5 fruit fly cellular contexts compared by ENCODE assay signal in the genomic region with DNA sequence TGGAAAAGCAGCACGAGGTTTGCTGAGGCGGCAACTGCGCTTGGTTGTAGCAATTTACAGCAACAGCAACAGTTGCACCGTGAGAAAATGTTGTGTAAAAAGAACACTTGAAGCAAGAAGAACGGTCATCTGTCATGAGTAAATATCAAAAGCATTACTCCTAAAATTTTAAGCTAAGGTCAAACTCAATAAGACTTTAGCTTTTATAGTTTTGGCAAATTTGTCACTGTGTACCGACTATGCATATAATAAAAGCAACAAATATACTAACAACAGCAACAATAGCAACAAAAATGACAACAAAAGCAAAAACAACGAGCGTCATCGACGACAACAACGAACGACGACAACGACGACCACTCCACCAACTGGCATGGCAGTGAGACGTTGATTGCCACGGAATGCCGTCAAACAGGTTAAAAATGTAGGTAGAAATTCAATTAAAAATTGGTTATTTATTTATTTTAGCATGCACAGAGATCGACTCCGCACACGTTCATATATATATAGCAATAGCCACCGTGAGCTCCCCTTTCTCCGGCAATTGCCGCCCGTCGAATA.
TF ChIP-seq lines count a peak whose summit lies in the region.

No protein-coding gene starts in this region.

TF ChIP-seq in whole organism, adult, 20 proteins besides CTCF, POLR2A, EP300 and RAD21 (continued from another document):
- TF ChIP-seq CG14711 (tag; optimal IDR thresholded peaks at IDR 0.05; lab: Kevin White, UChicago) (peak; percentile 42), CG12768 (GFP tag; optimal IDR thresholded peaks at IDR 0.05; lab: Kevin White, UChicago) (peak; percentile 57), cic (GFP tag; optimal IDR thresholded peaks at IDR 0.05; lab: Kevin White, UChicago) (no peak)

TF ChIP-seq in whole organism, embryonic, 481 proteins besides CTCF, POLR2A, EP300 and RAD21 (continued from another document and continues in another):
- peak; percentile 76 for TF ChIP-seq CG1024 (GFP tag; IDR thresholded peaks at IDR 0.05; lab: Robert Waterston, UW)
- peak; percentile 81 for TF ChIP-seq croc (GFP tag; conservative IDR thresholded peaks at IDR 0.05; lab: Robert Waterston, UW)
- peak; percentile 54; the same call in 1 of the 3 replicates for TF ChIP-seq CG2889 (GFP tag; IDR thresholded peaks at IDR 0.05; lab: Robert Waterston, UW)
- peak; percentile 63 for TF ChIP-seq kah (GFP tag; optimal IDR thresholded peaks at IDR 0.05; lab: Kevin White, UChicago)
- TF ChIP-seq Ravus (GFP tag; IDR thresholded peaks at IDR 0.05; lab: Robert Waterston, UW), result peak; percentile 31; the same call in 1 of the 2 replicates
- peak; percentile 57 for TF ChIP-seq CG10959 (GFP tag; IDR thresholded peaks at IDR 0.05; lab: Robert Waterston, UW)
- peak; percentile 79 for TF ChIP-seq CG33213 (GFP tag; optimal IDR thresholded peaks at IDR 0.05; lab: Kevin White, UChicago)
- TF ChIP-seq psq (GFP tag; optimal IDR thresholded peaks at IDR 0.05; lab: Kevin White, UChicago), result peak; percentile 21
- peak; percentile 29 for TF ChIP-seq Nf-YC (tag; optimal IDR thresholded peaks at IDR 0.05; lab: Kevin White, UChicago)
- TF ChIP-seq CG3847 (GFP tag; IDR thresholded peaks at IDR 0.05; lab: Robert Waterston, UW), result peak; percentile 73
- peak; percentile 77 for TF ChIP-seq CG10654 (GFP tag; optimal IDR thresholded peaks at IDR 0.05; lab: Kevin White, UChicago)
- TF ChIP-seq Scr (GFP tag; IDR thresholded peaks at IDR 0.05; lab: Robert Waterston, UW; ENCODE audit: partially characterized antibody), result no peak
- TF ChIP-seq CG14050 (GFP tag; IDR thresholded peaks at IDR 0.05; lab: Robert Waterston, UW), result peak; percentile 86
- peak; percentile 51 for TF ChIP-seq CG8290 (GFP tag; optimal IDR thresholded peaks at IDR 0.05; lab: Kevin White, UChicago)
- TF ChIP-seq CG8290 (tag; optimal IDR thresholded peaks at IDR 0.05; lab: Kevin White, UChicago), result peak in 1 of 2 experiments; percentile 85
- peak; percentile 38 for TF ChIP-seq CG12744 (GFP tag; optimal IDR thresholded peaks at IDR 0.05; lab: Kevin White, UChicago)
- peak; percentile 63 for TF ChIP-seq Deaf1 (tag; optimal IDR thresholded peaks at IDR 0.05; lab: Kevin White, UChicago)
- TF ChIP-seq CG6813 (GFP tag; optimal IDR thresholded peaks at IDR 0.05; lab: Kevin White, UChicago), result peak; percentile 49
- peak; percentile 83 for TF ChIP-seq oc (tag; optimal IDR thresholded peaks at IDR 0.05; lab: Kevin White, UChicago)
- no peak for TF ChIP-seq CG15696 (tag; optimal IDR thresholded peaks at IDR 0.05; lab: Kevin White, UChicago)
- TF ChIP-seq CG3726 (GFP tag; IDR thresholded peaks at IDR 0.05; lab: Robert Waterston, UW), result 0 out of 3 replicates have a peak, but pooled peaks have one; percentile 70
- TF ChIP-seq pzg (GFP tag; optimal IDR thresholded peaks at IDR 0.05; lab: Kevin White, UChicago), result no peak
- TF ChIP-seq CG18599 (GFP tag; optimal IDR thresholded peaks at IDR 0.05; lab: Kevin White, UChicago), result peak; percentile 60
- TF ChIP-seq CG4424 (GFP tag; optimal IDR thresholded peaks at IDR 0.05; lab: Kevin White, UChicago), result peak; percentile 72
- peak; percentile 89 for TF ChIP-seq CoRest (tag; optimal IDR thresholded peaks at IDR 0.05; lab: Kevin White, UChicago)
- peak; percentile 86 for TF ChIP-seq Abd-B (GFP tag; optimal IDR thresholded peaks at IDR 0.05; lab: Kevin White, UChicago)
- peak; percentile 76 for TF ChIP-seq maf-S (GFP tag; optimal IDR thresholded peaks at IDR 0.05; lab: Kevin White, UChicago)
- no peak for TF ChIP-seq vnd (GFP tag; IDR thresholded peaks at IDR 0.05; lab: Robert Waterston, UW; ENCODE audit: partially characterized antibody)
- no peak for TF ChIP-seq hth (optimal IDR thresholded peaks at IDR 0.05; lab: Kevin White, UChicago)

TF ChIP-seq in whole organism, prepupa, 60 proteins besides CTCF, POLR2A, EP300 and RAD21 (continued from another document and continues in another):
- TF ChIP-seq Sox15 (GFP tag; optimal IDR thresholded peaks at IDR 0.05; lab: Kevin White, UChicago) (peak; percentile 97), ss (GFP tag; optimal IDR thresholded peaks at IDR 0.05; lab: Kevin White, UChicago) (peak; percentile 98 to 99), topi (GFP tag; optimal IDR thresholded peaks at IDR 0.05; lab: Kevin White, UChicago) (peak; percentile 92), CG31627 (GFP tag; optimal IDR thresholded peaks at IDR 0.05; lab: Kevin White, UChicago) (peak; percentile 88), CG9139 (GFP tag; optimal IDR thresholded peaks at IDR 0.05; lab: Kevin White, UChicago) (peak; percentile 98), CG32006 (GFP tag; optimal IDR thresholded peaks at IDR 0.05; lab: Kevin White, UChicago) (peak; percentile 99), CG6792 (GFP tag; optimal IDR thresholded peaks at IDR 0.05; lab: Kevin White, UChicago) (peak; percentile 97), CG16779 (tag; optimal IDR thresholded peaks at IDR 0.05; lab: Kevin White, UChicago) (peak; percentile 95), CG6276 (GFP tag; optimal IDR thresholded peaks at IDR 0.05; lab: Kevin White, UChicago) (peak; percentile 97), svp (GFP tag; lab: Kevin White, UChicago) (peak; percentile 95), CG3032 (tag; optimal IDR thresholded peaks at IDR 0.05; lab: Kevin White, UChicago) (peak; percentile 99), Eip93F (GFP tag; optimal IDR thresholded peaks at IDR 0.05; lab: Kevin White, UChicago) (peak; percentile 57), CG1621 (tag; optimal IDR thresholded peaks at IDR 0.05; lab: Kevin White, UChicago) (peak; percentile 99), Sox102F (GFP tag; optimal IDR thresholded peaks at IDR 0.05; lab: Kevin White, UChicago) (peak; percentile 89), fd59A (GFP tag; optimal IDR thresholded peaks at IDR 0.05; lab: Kevin White, UChicago) (peak; percentile 99), Ets96B (tag; optimal IDR thresholded peaks at IDR 0.05; lab: Kevin White, UChicago) (peak; percentile 99), CG4318 (GFP tag; optimal IDR thresholded peaks at IDR 0.05; lab: Kevin White, UChicago) (peak; percentile 98), CG6854 (GFP tag; optimal IDR thresholded peaks at IDR 0.05; lab: Kevin White, UChicago) (peak; percentile 77), Eip78C (GFP tag; lab: Kevin White, UChicago) (peak; percentile 100), dac (GFP tag; optimal IDR thresholded peaks at IDR 0.05; lab: Kevin White, UChicago) (peak; percentile 98), CG34406 (GFP tag; optimal IDR thresholded peaks at IDR 0.05; lab: Kevin White, UChicago) (peak; percentile 95), Sox14 (GFP tag; optimal IDR thresholded peaks at IDR 0.05; lab: Kevin White, UChicago) (peak; percentile 99), Gug (GFP tag; IDR thresholded peaks at IDR 0.05; lab: Robert Waterston, UW) (peak; percentile 97), CG8119 (GFP tag; IDR thresholded peaks at IDR 0.05; lab: Robert Waterston, UW) (peak; percentile 98), spab (GFP tag; optimal IDR thresholded peaks at IDR 0.05; lab: Kevin White, UChicago) (peak; percentile 99), CG10669 (GFP tag; optimal IDR thresholded peaks at IDR 0.05; lab: Kevin White, UChicago) (peak; percentile 99), Hr4 (GFP tag; optimal IDR thresholded peaks at IDR 0.05; lab: Kevin White, UChicago) (peak; percentile 99), CG10631 (GFP tag; optimal IDR thresholded peaks at IDR 0.05; lab: Kevin White, UChicago) (peak; percentile 98), CG8632 (GFP tag; optimal IDR thresholded peaks at IDR 0.05; lab: Kevin White, UChicago) (peak; percentile 96), cyc (GFP tag; optimal IDR thresholded peaks at IDR 0.05; lab: Kevin White, UChicago) (peak; percentile 90), OdsH (GFP tag; optimal IDR thresholded peaks at IDR 0.05; lab: Kevin White, UChicago) (peak; percentile 99), achi (GFP tag; optimal IDR thresholded peaks at IDR 0.05; lab: Kevin White, UChicago) (peak; percentile 97)

TF ChIP-seq in whole organism, pupa, 21 proteins besides CTCF, POLR2A, EP300 and RAD21 (continued from another document):
- TF ChIP-seq CG8301 (tag; optimal IDR thresholded peaks at IDR 0.05; lab: Kevin White, UChicago), result peak; percentile 98
- peak; percentile 97 for TF ChIP-seq Pif1B (GFP tag; optimal IDR thresholded peaks at IDR 0.05; lab: Kevin White, UChicago)

TF ChIP-seq in whole organism, wandering third instar larva, 38 proteins besides CTCF, POLR2A, EP300 and RAD21 (continued from another document):
- TF ChIP-seq sage (GFP tag; optimal IDR thresholded peaks at IDR 0.05; lab: Kevin White, UChicago) (peak; percentile 76), sv (GFP tag; optimal IDR thresholded peaks at IDR 0.05; lab: Kevin White, UChicago) (peak; percentile 63), foxo (GFP tag; optimal IDR thresholded peaks at IDR 0.05; lab: Kevin White, UChicago) (peak; percentile 10 to 88), CG9705 (GFP tag; optimal IDR thresholded peaks at IDR 0.05; lab: Kevin White, UChicago) (peak; percentile 79), Hnf4 (GFP tag; optimal IDR thresholded peaks at IDR 0.05; lab: Kevin White, UChicago) (peak; percentile 86), Vsx2 (GFP tag; optimal IDR thresholded peaks at IDR 0.05; lab: Kevin White, UChicago; ENCODE audit: partially characterized antibody) (peak; percentile 17), woc (GFP tag; optimal IDR thresholded peaks at IDR 0.05; lab: Kevin White, UChicago) (peak; percentile 74), jim (GFP tag; optimal IDR thresholded peaks at IDR 0.05; lab: Kevin White, UChicago) (no peak), tai (GFP tag; optimal IDR thresholded peaks at IDR 0.05; lab: Kevin White, UChicago) (peak; percentile 78), psq (GFP tag; optimal IDR thresholded peaks at IDR 0.05; lab: Kevin White, UChicago) (peak; percentile 72), Myc (optimal IDR thresholded peaks at IDR 0.05; lab: Kevin White, UChicago) (no peak), pan (optimal IDR thresholded peaks at IDR 0.05; lab: Kevin White, UChicago) (no peak), Abd-B (GFP tag; optimal IDR thresholded peaks at IDR 0.05; lab: Kevin White, UChicago) (no peak), rgr (GFP tag; optimal IDR thresholded peaks at IDR 0.05; lab: Kevin White, UChicago) (peak; percentile 89), GATAd (GFP tag; optimal IDR thresholded peaks at IDR 0.05; lab: Kevin White, UChicago) (peak; percentile 52)
